Fruit fly (Drosophila melanogaster): ENCODE results near the gene kdn.

- TF ChIP-seq CG11762 (GFP tag; optimal IDR thresholded peaks at IDR 0.05; ENCODE audit: insufficient read depth) (no peak), Sox15 (GFP tag; optimal IDR thresholded peaks at IDR 0.05) (no peak), CG6854 (GFP tag; optimal IDR thresholded peaks at IDR 0.05) (no peak), CG6163 (GFP tag; IDR thresholded peaks at IDR 0.05) (no peak), salr (GFP tag; optimal IDR thresholded peaks at IDR 0.05) (no peak), Sox14 (GFP tag; optimal IDR thresholded peaks at IDR 0.05) (no peak), svp (GFP tag) (peak; percentile 62), CG1621 (tag; optimal IDR thresholded peaks at IDR 0.05) (no peak), CG7368 (GFP tag; optimal IDR thresholded peaks at IDR 0.05) (no peak), eg (GFP tag; IDR thresholded peaks at IDR 0.05) (no peak)
Observed at dm6 chrX:6355090-6355679, 4.8 kb downstream of the kdn start.

Data from whole organism, prepupa.